Worm (Caenorhabditis elegans) whole organism, L4 larva: Measurements from ENCODE around the gene orc-2.

ENCODE experiments used
- F10B5.3 ChIP-seq: sonication (generic microtip); optimal IDR thresholded peaks from 2 replicates; lab custom pipeline; 2016; ENCODE audit warnings: mild to moderate bottlenecking, missing genetic modification characterization, missing compliant biosample characterization
- F37D6.2 ChIP-seq: sonication (generic microtip); optimal IDR thresholded peaks from 2 replicates; lab custom pipeline; 2016; ENCODE audit warnings: mild to moderate bottlenecking, missing genetic modification characterization, missing compliant biosample characterization
- F49E8.2 ChIP-seq: sonication (generic microtip); optimal IDR thresholded peaks from 2 replicates; lab custom pipeline; 2016; ENCODE audit warnings: missing compliant biosample characterization, mild to moderate bottlenecking, missing genetic modification characterization, borderline replicate concordance
- T26A8.4 ChIP-seq: fragments of 200-800 bp; sonication (Bioruptor generic); IDR thresholded peaks from 2 replicates; pipeline ENCODE4 v1.3.6; 2022; ENCODE audit warnings: missing genetic modification characterization, missing compliant biosample characterization
- Y105C5A.15 ChIP-seq: fragments of 200-800 bp; sonication (Bioruptor generic); IDR thresholded peaks from 2 replicates; pipeline ENCODE4 v1.3.6; 2022; ENCODE audit warnings: missing genetic modification characterization, missing compliant biosample characterization
- Y48G9A.11 ChIP-seq: fragments of 200-800 bp; sonication (Bioruptor generic); IDR thresholded peaks from 2 replicates; pipeline ENCODE4 v1.3.6; 2022; ENCODE audit warnings: missing genetic modification reagents, missing genetic modification characterization, missing compliant biosample characterization
- ZK546.5 ChIP-seq, 2 experiments: sonication (generic microtip); optimal IDR thresholded peaks; 2 replicates each; lab custom pipeline; 2017; ENCODE audit warnings: missing biosample characterization in 2 of 2, missing genetic modification characterization in 2 of 2
- aha-1 ChIP-seq: fragments of 150-350 bp; peaks from one replicate; lab custom pipeline; 2014; ENCODE audit warnings: missing biosample characterization, missing genetic modification characterization
- attf-4 ChIP-seq: sonication (generic microtip); optimal IDR thresholded peaks from 3 replicates; lab custom pipeline; 2017; ENCODE audit warnings: missing biosample characterization, missing genetic modification characterization
- ceh-20 ChIP-seq: fragments of 200-800 bp; sonication (Bioruptor generic); IDR thresholded peaks from 2 replicates; pipeline ENCODE4 v1.3.6; 2022; ENCODE audit warnings: missing genetic modification reagents, missing genetic modification characterization, missing compliant biosample characterization
- ceh-28 ChIP-seq: fragments of 150-350 bp; optimal IDR thresholded peaks from 2 replicates; lab custom pipeline; 2014; ENCODE audit warnings: missing biosample characterization, missing genetic modification reagents, missing genetic modification characterization
- ceh-44 ChIP-seq: fragments of 200-800 bp; sonication (Bioruptor generic); IDR thresholded peaks from 2 replicates; pipeline ENCODE4 v1.3.6; 2022; ENCODE audit warnings: missing genetic modification reagents, missing genetic modification characterization, missing compliant biosample characterization
- ceh-82 ChIP-seq: sonication (generic microtip); optimal IDR thresholded peaks from 2 replicates; lab custom pipeline; 2017; ENCODE audit warnings: missing biosample characterization, missing genetic modification characterization
- daf-16 ChIP-seq, 3 experiments: sonication (generic microtip); optimal IDR thresholded peaks; 2 replicates each; lab custom pipeline; 2016 to 2017; ENCODE audit warnings: missing genetic modification characterization in 3 of 3, missing genetic modification reagents in 3 of 3, mild to moderate bottlenecking in 2 of 3, missing compliant biosample characterization in 2 of 3, missing biosample characterization in 1 of 3, moderate library complexity in 1 of 3
- daf-19 ChIP-seq: fragments of 200-800 bp; sonication (Bioruptor generic); conservative IDR thresholded peaks from 2 replicates; pipeline ENCODE4 v1.3.6; 2022; ENCODE audit warnings: missing genetic modification characterization, missing compliant biosample characterization
- duxl-1 ChIP-seq: sonication (generic microtip); optimal IDR thresholded peaks from 2 replicates; lab custom pipeline; 2016; ENCODE audit warnings: mild to moderate bottlenecking, missing genetic modification characterization, moderate library complexity, missing compliant biosample characterization; ENCODE audit not compliant: poor library complexity
- egl-27 ChIP-seq: sonication (generic microtip); optimal IDR thresholded peaks from 3 replicates; lab custom pipeline; 2017; ENCODE audit warnings: missing biosample characterization, missing genetic modification reagents, missing genetic modification characterization
- gei-8 ChIP-seq: fragments of 200-800 bp; sonication (Bioruptor generic); optimal IDR thresholded peaks from 2 replicates; lab custom pipeline; 2018; ENCODE audit warnings: mild to moderate bottlenecking, missing genetic modification characterization, missing compliant biosample characterization
- hif-1 ChIP-seq, 2 experiments: sonication (generic microtip); optimal IDR thresholded peaks; 2 replicates each; lab custom pipeline; 2016 to 2017; ENCODE audit warnings: missing compliant biosample characterization in 2 of 2, missing genetic modification characterization in 2 of 2, missing genetic modification reagents in 2 of 2, missing genotype in 2 of 2, mild to moderate bottlenecking in 1 of 2
- hlh-30 ChIP-seq: sonication (generic microtip); optimal IDR thresholded peaks from 2 replicates; lab custom pipeline; 2017; ENCODE audit warnings: antibody characterized with exemption, mild to moderate bottlenecking, missing genetic modification characterization, missing compliant biosample characterization; ENCODE audit not compliant: insufficient read depth
- jun-1 ChIP-seq: fragments of 150-350 bp; optimal IDR thresholded peaks from 2 replicates; lab custom pipeline; 2014; ENCODE audit warnings: missing biosample characterization, missing genetic modification reagents, missing genetic modification characterization
- lin-13 ChIP-seq: fragments of 150-350 bp; optimal IDR thresholded peaks from 2 replicates; lab custom pipeline; 2014; ENCODE audit warnings: missing biosample characterization, missing genetic modification reagents, missing genetic modification characterization
- madf-5 ChIP-seq, 2 experiments: fragments of 200-800 bp; sonication (Bioruptor generic); IDR thresholded peaks; 2 replicates each; pipeline ENCODE4 v1.3.6; 2022; ENCODE audit warnings: missing compliant biosample characterization in 2 of 2, missing genetic modification characterization in 2 of 2
- madf-9 ChIP-seq: fragments of 200-800 bp; sonication (Bioruptor generic); conservative IDR thresholded peaks from 2 replicates; pipeline ENCODE4 v1.3.6; 2022; ENCODE audit warnings: missing genetic modification reagents, missing genetic modification characterization, missing compliant biosample characterization
- mes-2 ChIP-seq: sonication (generic microtip); optimal IDR thresholded peaks from 2 replicates; lab custom pipeline; 2016; ENCODE audit warnings: missing genotype, mild to moderate bottlenecking, missing genetic modification characterization, missing compliant biosample characterization; ENCODE audit not compliant: poor library complexity, severe bottlenecking
- nhr-42 ChIP-seq: fragments of 200-800 bp; sonication (Bioruptor generic); IDR thresholded peaks from 2 replicates; pipeline ENCODE4 v1.3.6; 2022; ENCODE audit warnings: missing genetic modification characterization, missing compliant biosample characterization
- nhr-6 ChIP-seq: fragments of 150-350 bp; optimal IDR thresholded peaks from 2 replicates; lab custom pipeline; 2014; ENCODE audit warnings: missing biosample characterization, missing genetic modification characterization
- nhr-76 ChIP-seq: fragments of 150-350 bp; optimal IDR thresholded peaks from 2 replicates; lab custom pipeline; 2014; ENCODE audit warnings: missing biosample characterization, missing genetic modification characterization
- pha-4 ChIP-seq, 2 experiments: fragments of 150-350 bp in 1 of 2; fragments of 200-800 bp in 1 of 2; sonication (Bioruptor generic) in 1 of 2; IDR thresholded peaks in 1 of 2; optimal IDR thresholded peaks in 1 of 2; 2 replicates each; pipeline versions ENCODE4 v1.3.6 to Lab custom; 2014 to 2022; ENCODE audit warnings: missing genetic modification characterization in 2 of 2, missing genetic modification reagents in 2 of 2, missing biosample characterization in 1 of 2, missing compliant biosample characterization in 1 of 2
- php-3 ChIP-seq: fragments of 200-800 bp; sonication (Bioruptor generic); IDR thresholded peaks from 2 replicates; pipeline ENCODE4 v1.3.6; 2022; ENCODE audit warnings: missing genetic modification reagents, missing genetic modification characterization, missing compliant biosample characterization
- snpc-1.2 ChIP-seq: fragments of 200-800 bp; sonication (Bioruptor generic); IDR thresholded peaks from 2 replicates; pipeline ENCODE4 v1.3.6; 2022; ENCODE audit warnings: missing genetic modification reagents, missing genetic modification characterization, missing compliant biosample characterization
- spr-1 ChIP-seq: sonication (generic microtip); optimal IDR thresholded peaks from 2 replicates; lab custom pipeline; 2016; ENCODE audit warnings: mild to moderate bottlenecking, missing genetic modification characterization, missing compliant biosample characterization
- tag-97 ChIP-seq: fragments of 200-800 bp; sonication (Bioruptor generic); IDR thresholded peaks from 2 replicates; pipeline ENCODE4 v1.3.6; 2022; ENCODE audit warnings: missing genetic modification characterization, missing compliant biosample characterization
- vab-7 ChIP-seq: fragments of 200-800 bp; sonication (Bioruptor generic); IDR thresholded peaks from 2 replicates; pipeline ENCODE4 v1.3.6; 2022; ENCODE audit warnings: missing genetic modification reagents, missing genetic modification characterization, missing compliant biosample characterization
- zfp-3 ChIP-seq: fragments of 200-800 bp; sonication (Bioruptor generic); conservative IDR thresholded peaks from 2 replicates; pipeline ENCODE4 v1.3.6; 2022; ENCODE audit warnings: missing genetic modification reagents, missing genetic modification characterization, missing compliant biosample characterization
- ztf-11 ChIP-seq: fragments of 150-350 bp; optimal IDR thresholded peaks from 2 replicates; lab custom pipeline; 2014; ENCODE audit warnings: missing biosample characterization, missing genetic modification characterization
- ztf-7 ChIP-seq: fragments of 150-350 bp; optimal IDR thresholded peaks from 2 replicates; lab custom pipeline; 2014; ENCODE audit warnings: missing biosample characterization, missing genetic modification characterization

orc-2 gene

DNA sequence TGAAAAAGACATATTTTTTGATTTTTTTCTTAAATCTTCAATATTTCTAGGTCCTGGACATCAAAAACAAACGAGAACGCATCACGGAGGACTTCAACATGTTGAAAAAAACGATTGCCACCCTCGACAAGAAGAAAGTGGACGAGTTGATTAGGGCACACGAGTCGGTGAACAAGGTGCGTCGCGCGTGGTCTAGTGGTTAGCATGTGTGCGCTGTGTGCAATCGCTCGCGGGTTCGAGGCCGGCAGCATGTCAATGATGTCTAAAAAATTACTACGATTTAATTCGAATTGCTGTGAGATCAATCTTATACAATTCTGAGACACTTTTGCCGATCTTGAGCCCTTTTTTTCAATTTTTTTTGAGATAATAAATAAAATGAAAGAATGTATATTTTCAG lies 33.7 kb upstream of the orc-2 start (continued):
- TF ChIP-seq ceh-44 (GFP tag; lab: Robert Waterston, UW) = peak; percentile 67; the same call in 1 of the 2 replicates
- peak; percentile 76; the same call in 1 of the 2 replicates for TF ChIP-seq nhr-42
- TF ChIP-seq Y105C5A.15 = peak; percentile 93; the same call in 1 of the 2 replicates
- TF ChIP-seq duxl-1 (tag; lab: Kevin White, UChicago) = peak; percentile 91
- TF ChIP-seq ceh-20 (GFP tag; lab: Robert Waterston, UW) = peak; percentile 75
- TF ChIP-seq F49E8.2 = peak; percentile 79
- TF ChIP-seq F10B5.3 (tag; lab: Kevin White, UChicago) = peak; percentile 11
- TF ChIP-seq ZK546.5 (tag; optimal IDR thresholded peaks at IDR 0.05; lab: Kevin White, UChicago) = no peak
- TF ChIP-seq egl-27 = no peak
- peak; percentile 78; the same call in 1 of the 2 replicates for TF ChIP-seq zfp-3 (GFP tag; lab: Robert Waterston, UW)
- TF ChIP-seq attf-4 (tag; lab: Kevin White, UChicago) = no peak
- TF ChIP-seq daf-19 (GFP tag; lab: Robert Waterston, UW) = no peak
- TF ChIP-seq gei-8 = peak; percentile 60
- TF ChIP-seq nhr-6 (tag; lab: Kevin White, UChicago) = peak; percentile 69
- no peak for TF ChIP-seq ceh-28 (tag; lab: Kevin White, UChicago)
- peak; percentile 83 for TF ChIP-seq madf-9 (GFP tag; lab: Robert Waterston, UW)
- peak; percentile 69 for TF ChIP-seq ztf-7
- peak; percentile 50 to 56 for TF ChIP-seq hif-1 (tag; optimal IDR thresholded peaks at IDR 0.05; lab: Kevin White, UChicago)
- peak; percentile 68 for TF ChIP-seq lin-13 (GFP tag; lab: Kevin White, UChicago)
- TF ChIP-seq T26A8.4 (GFP tag; lab: Robert Waterston, UW) = peak; percentile 86
- TF ChIP-seq vab-7 (GFP tag; lab: Robert Waterston, UW) = peak; percentile 95
- peak; percentile 45 for TF ChIP-seq F37D6.2 (tag; lab: Kevin White, UChicago)
- no peak for TF ChIP-seq nhr-76 (tag; lab: Kevin White, UChicago)
- no peak for TF ChIP-seq tag-97
- peak; percentile 78 for TF ChIP-seq snpc-1.2 (GFP tag; lab: Robert Waterston, UW)
- TF ChIP-seq ztf-11 = peak; percentile 9
- TF ChIP-seq madf-5 (GFP tag; IDR thresholded peaks at IDR 0.05; lab: Robert Waterston, UW) = peak; percentile 79 to 83; a peak in 3 of 4 replicates
- no peak for TF ChIP-seq jun-1 (tag; lab: Kevin White, UChicago)
- peak; percentile 78 for TF ChIP-seq php-3 (GFP tag; lab: Robert Waterston, UW)
- TF ChIP-seq Y48G9A.11 = peak; percentile 87
- TF ChIP-seq aha-1 (tag; lab: Kevin White, UChicago) = peak; percentile 98
- TF ChIP-seq pha-4 (GFP tag; IDR thresholded peaks at IDR 0.05; lab: Robert Waterston, UW) = peak; percentile 95
- TF ChIP-seq pha-4 (tag; optimal IDR thresholded peaks at IDR 0.05; lab: Kevin White, UChicago) = no peak
- TF ChIP-seq daf-16 (GFP tag; optimal IDR thresholded peaks at IDR 0.05; lab: Kevin White, UChicago) = peak; percentile 64 to 83
- peak; percentile 68 for TF ChIP-seq daf-16 (tag; optimal IDR thresholded peaks at IDR 0.05; lab: Kevin White, UChicago)
- peak; percentile 86 for TF ChIP-seq hlh-30

DNA sequence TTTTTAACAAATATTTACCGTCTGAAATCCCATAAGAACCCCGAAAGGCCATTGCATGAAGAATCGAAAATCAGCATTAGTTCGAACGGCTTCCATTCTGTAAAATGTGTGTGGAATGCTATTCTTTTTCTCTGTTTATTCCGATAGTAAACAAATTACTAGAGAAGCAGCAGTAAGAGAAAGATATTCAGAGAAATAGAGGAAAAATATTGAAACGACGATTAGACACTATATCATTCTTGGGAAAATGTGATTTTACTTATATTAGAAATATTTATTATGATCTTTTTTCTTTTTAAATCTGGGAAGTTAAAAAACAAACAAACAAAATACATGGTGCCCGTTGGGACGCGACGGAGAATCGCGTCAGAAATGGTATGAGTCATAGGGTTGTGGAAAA lies 30.2 kb upstream of the orc-2 start, which contains the start of gene M106.8:
TSS of gene M106.8 (minus strand) at position 101 of the 400 bp plus-strand sequence.
- TF ChIP-seq aha-1 (tag; lab: Kevin White, UChicago) = peak; percentile 67
- no peak for TF ChIP-seq gei-8

DNA sequence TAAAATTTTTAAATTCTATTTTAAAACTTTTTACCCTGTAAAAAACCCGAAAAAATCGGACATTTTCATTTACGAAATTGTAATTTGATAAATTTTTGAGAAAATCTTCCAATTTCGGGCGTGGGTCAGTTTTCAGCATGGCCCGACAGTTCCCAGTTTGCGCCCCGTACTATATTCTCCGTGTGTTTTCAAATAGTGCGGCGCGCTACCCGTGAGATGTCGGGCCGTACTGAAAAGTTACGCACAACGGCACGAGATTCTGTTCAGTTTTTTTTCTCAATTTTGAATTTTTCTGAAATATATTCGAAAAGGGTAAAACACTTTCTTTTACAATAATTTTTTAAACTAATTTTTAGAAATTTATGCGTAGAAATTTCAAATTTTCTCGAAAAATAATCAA lies 26.7 kb upstream of the orc-2 start:
- TF ChIP-seq ceh-82 (tag; lab: Kevin White, UChicago) (no peak), nhr-42 (no peak), madf-9 (GFP tag; lab: Robert Waterston, UW) (no peak), spr-1 (tag; lab: Kevin White, UChicago) (no peak), mes-2 (tag; lab: Kevin White, UChicago) (no peak)
